Fruit fly (Drosophila melanogaster): ENCODE measurements around the gene Cyp4ae1.

Cyp4ae1 gene

DNA sequence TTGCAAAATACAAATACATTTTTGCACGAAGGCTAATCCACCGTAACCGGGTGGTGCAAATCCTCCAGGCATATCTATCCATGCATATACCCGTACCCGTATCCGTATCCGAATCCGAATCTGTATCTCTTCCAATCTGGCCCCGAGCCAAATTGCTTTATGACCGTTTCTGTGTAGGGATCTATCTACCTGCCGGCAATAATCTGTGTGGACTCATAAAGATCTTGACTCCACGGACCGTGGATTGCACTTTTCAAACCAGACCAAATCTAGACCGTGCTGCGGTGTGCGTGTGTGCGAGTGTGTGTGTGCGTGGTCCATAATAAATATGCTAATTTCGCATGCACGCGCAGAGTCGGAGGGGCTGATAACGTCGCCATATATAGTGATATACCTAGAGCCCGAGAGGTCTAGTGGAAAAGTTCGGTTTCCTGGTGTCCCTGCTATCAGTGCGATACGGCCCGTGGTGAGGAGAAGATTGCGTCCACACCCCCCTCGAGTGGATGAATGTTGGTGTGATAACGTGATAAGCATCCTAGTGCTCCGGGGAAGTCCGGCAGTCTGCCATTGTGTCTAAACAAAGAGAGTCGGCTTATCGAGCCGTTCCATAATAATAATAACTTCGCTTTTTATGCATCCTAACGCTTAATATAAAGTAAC is 36.4 kb upstream of the Cyp4ae1 start (continued):
- peak; percentile 47 for TF ChIP-seq HmgZ (tag; optimal IDR thresholded peaks at IDR 0.05)
- TF ChIP-seq otp (GFP tag; IDR thresholded peaks at IDR 0.05) = no peak
- TF ChIP-seq nom (GFP tag; optimal IDR thresholded peaks at IDR 0.05) = no peak
- no peak for TF ChIP-seq CTCF (GFP tag; optimal IDR thresholded peaks at IDR 0.05)
- no peak for TF ChIP-seq CG9609 (GFP tag; optimal IDR thresholded peaks at IDR 0.05)
- TF ChIP-seq tll (GFP tag; optimal IDR thresholded peaks at IDR 0.05) = peak in 1 of 2 experiments; percentile 80
- no peak for TF ChIP-seq CG33557 (GFP tag; optimal IDR thresholded peaks at IDR 0.05)
- TF ChIP-seq zf30C (GFP tag; optimal IDR thresholded peaks at IDR 0.05) = no peak
- TF ChIP-seq Ets97D (GFP tag; optimal IDR thresholded peaks at IDR 0.05) = no peak
- TF ChIP-seq CG1024 (GFP tag; IDR thresholded peaks at IDR 0.05) = no peak
- no peak for TF ChIP-seq hb (GFP tag; IDR thresholded peaks at IDR 0.05; ENCODE audit: partially characterized antibody)
- no peak for TF ChIP-seq CG7928 (GFP tag; optimal IDR thresholded peaks at IDR 0.05)
- TF ChIP-seq D19A (tag; optimal IDR thresholded peaks at IDR 0.05) = no peak
- no peak for TF ChIP-seq salm (tag; optimal IDR thresholded peaks at IDR 0.05)
- no peak for TF ChIP-seq Hand (GFP tag; optimal IDR thresholded peaks at IDR 0.05)
- no peak for TF ChIP-seq CG42726 (GFP tag; IDR thresholded peaks at IDR 0.05; ENCODE audit: partially characterized antibody)
- peak; percentile 60 for TF ChIP-seq sug (tag; optimal IDR thresholded peaks at IDR 0.05)
- TF ChIP-seq ap (GFP tag; IDR thresholded peaks at IDR 0.05) = no peak
- no peak for TF ChIP-seq CG2889 (GFP tag; IDR thresholded peaks at IDR 0.05)
- no peak for TF ChIP-seq CG9932 (GFP tag; IDR thresholded peaks at IDR 0.05)
- no peak for TF ChIP-seq cg (GFP tag; optimal IDR thresholded peaks at IDR 0.05)
- no peak for TF ChIP-seq NC2α (GFP tag; optimal IDR thresholded peaks at IDR 0.05)
- peak; percentile 95 for TF ChIP-seq cad (GFP tag; optimal IDR thresholded peaks at IDR 0.05)
- no peak for TF ChIP-seq CoRest (tag; optimal IDR thresholded peaks at IDR 0.05)
- TF ChIP-seq CG9215 (GFP tag; IDR thresholded peaks at IDR 0.05) = no peak
- no peak for TF ChIP-seq fd3F (GFP tag; optimal IDR thresholded peaks at IDR 0.05)
- no peak for TF ChIP-seq HLHmδ (GFP tag; optimal IDR thresholded peaks at IDR 0.05)
- TF ChIP-seq vvl (GFP tag; IDR thresholded peaks at IDR 0.05) = 0 out of 2 replicates have a peak, but pooled peaks have one; percentile 10
- TF ChIP-seq Ssrp (tag; optimal IDR thresholded peaks at IDR 0.05) = no peak
- no peak for TF ChIP-seq CG10654 (GFP tag; optimal IDR thresholded peaks at IDR 0.05)
- TF ChIP-seq NC2β (GFP tag; optimal IDR thresholded peaks at IDR 0.05) = no peak
- no peak for TF ChIP-seq stwl (tag; optimal IDR thresholded peaks at IDR 0.05)
- TF ChIP-seq pb (GFP tag; optimal IDR thresholded peaks at IDR 0.05) = no peak
- no peak for TF ChIP-seq bcd (GFP tag; optimal IDR thresholded peaks at IDR 0.05)
- TF ChIP-seq slp2 (GFP tag; optimal IDR thresholded peaks at IDR 0.05) = no peak
- no peak for TF ChIP-seq CG11247 (GFP tag; IDR thresholded peaks at IDR 0.05)
- no peak for TF ChIP-seq CG6813 (GFP tag; optimal IDR thresholded peaks at IDR 0.05)
- no peak for TF ChIP-seq HLH4C (GFP tag; IDR thresholded peaks at IDR 0.05; ENCODE audit: partially characterized antibody)
- no peak for TF ChIP-seq odd (GFP tag; optimal IDR thresholded peaks at IDR 0.05)
- TF ChIP-seq D (optimal IDR thresholded peaks at IDR 0.05) = no peak
- TF ChIP-seq D (GFP tag; optimal IDR thresholded peaks at IDR 0.05) = no peak
- no peak for TF ChIP-seq CG8944 (GFP tag; optimal IDR thresholded peaks at IDR 0.05)
- no peak for TF ChIP-seq Camta (GFP tag; optimal IDR thresholded peaks at IDR 0.05)
- no peak for TF ChIP-seq ind (GFP tag; optimal IDR thresholded peaks at IDR 0.05)
- TF ChIP-seq Adf1 (GFP tag; IDR thresholded peaks at IDR 0.05) = no peak
- TF ChIP-seq Ptx1 (GFP tag; IDR thresholded peaks at IDR 0.05) = no peak
- TF ChIP-seq eyg (GFP tag; optimal IDR thresholded peaks at IDR 0.05) = no peak
- no peak for TF ChIP-seq lbe (GFP tag; optimal IDR thresholded peaks at IDR 0.05)
- TF ChIP-seq exex (tag; optimal IDR thresholded peaks at IDR 0.05) = no peak
- no peak for TF ChIP-seq prd (optimal IDR thresholded peaks at IDR 0.05)
- no peak for TF ChIP-seq prd (GFP tag; IDR thresholded peaks at IDR 0.05)
- no peak for TF ChIP-seq Lpt (GFP tag; optimal IDR thresholded peaks at IDR 0.05)
